Worm (Caenorhabditis elegans) whole organism, L4 larva: ENCODE measurements around the gene B0244.17.

Experiments used
- F49E8.2 ChIP-seq: sonication (generic microtip); optimal IDR thresholded peaks from 2 replicates; lab custom pipeline; 2016; ENCODE audit warnings: missing compliant biosample characterization, mild to moderate bottlenecking, missing genetic modification characterization, borderline replicate concordance
- aha-1 ChIP-seq: fragments of 150-350 bp; peaks from one replicate; lab custom pipeline; 2014; ENCODE audit warnings: missing biosample characterization, missing genetic modification characterization
- ama-1 ChIP-seq: fragments of 150-350 bp; optimal IDR thresholded peaks from 2 replicates; lab custom pipeline; 2014; ENCODE audit warnings: inconsistent platforms, mixed read lengths
- ceh-82 ChIP-seq: sonication (generic microtip); optimal IDR thresholded peaks from 2 replicates; lab custom pipeline; 2017; ENCODE audit warnings: missing biosample characterization, missing genetic modification characterization
- egl-27 ChIP-seq: sonication (generic microtip); optimal IDR thresholded peaks from 3 replicates; lab custom pipeline; 2017; ENCODE audit warnings: missing biosample characterization, missing genetic modification reagents, missing genetic modification characterization
- lin-15B ChIP-seq: fragments of 150-350 bp; sonication (generic microtip); optimal IDR thresholded peaks from 3 replicates; lab custom pipeline; 2014; ENCODE audit warnings: missing biosample characterization, missing genetic modification characterization
- nhr-11 ChIP-seq: fragments of 150-350 bp; optimal IDR thresholded peaks from 2 replicates; lab custom pipeline; 2014; ENCODE audit warnings: missing biosample characterization, missing genetic modification characterization
- unc-62 ChIP-seq, 3 experiments: fragments of 150-350 bp in 1 of 3; sonication (generic microtip); optimal IDR thresholded peaks in 2 of 3; peaks in 1 of 3; 1 replicate in 1 of 3; 2 replicates in 2 of 3; lab custom pipeline; 2014 to 2017; ENCODE audit warnings: missing biosample characterization in 3 of 3, missing genetic modification characterization in 3 of 3, missing genetic modification reagents in 3 of 3, missing genotype in 1 of 3
- ztf-11 ChIP-seq: fragments of 150-350 bp; optimal IDR thresholded peaks from 2 replicates; lab custom pipeline; 2014; ENCODE audit warnings: missing biosample characterization, missing genetic modification characterization

DNA sequence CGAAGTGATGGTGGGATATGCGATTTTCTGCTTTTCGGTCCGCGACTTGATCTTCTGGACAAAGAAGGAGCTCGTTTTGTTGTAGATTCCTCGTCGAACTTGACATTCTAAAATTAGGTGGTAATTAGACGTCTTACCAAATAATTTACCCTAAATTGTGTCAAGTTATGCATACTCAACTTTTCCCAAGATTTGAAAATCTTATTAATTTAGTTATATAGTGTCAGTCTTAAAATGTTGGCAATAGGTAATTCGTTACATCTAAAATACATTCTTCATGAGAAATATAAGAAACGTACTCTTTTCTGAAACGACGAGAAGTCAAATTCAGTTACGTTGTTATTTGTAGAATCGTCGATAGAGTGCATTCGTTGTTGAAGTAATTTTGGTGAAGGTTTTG lies 25.5 kb upstream of the B0244.17 start:
- no peak for TF ChIP-seq egl-27 (tag; lab: Kevin White, UChicago)
- no peak for TF ChIP-seq unc-62 (GFP tag; optimal IDR thresholded peaks at IDR 0.05 in 1 of 2; lab: Kevin White, UChicago)
- no peak for TF ChIP-seq unc-62 (tag; optimal IDR thresholded peaks at IDR 0.05; lab: Kevin White, UChicago)
- TF ChIP-seq ceh-82 = no peak
- no peak for TF ChIP-seq F49E8.2 (tag; lab: Kevin White, UChicago)
- TF ChIP-seq nhr-11 = no peak
- TF ChIP-seq ama-1 (lab: Kevin White, UChicago) = no peak
- TF ChIP-seq ztf-11 = no peak
- no peak for TF ChIP-seq lin-15B (tag; lab: Kevin White, UChicago)
- no peak for TF ChIP-seq aha-1 (tag; lab: Kevin White, UChicago)
